Worm (Caenorhabditis elegans): Measurements from ENCODE around the gene C01G10.4.
A peak's percentile ranks its signal among the peaks of the same experiment; 100 is the strongest.

C01G10.4 gene

DNA sequence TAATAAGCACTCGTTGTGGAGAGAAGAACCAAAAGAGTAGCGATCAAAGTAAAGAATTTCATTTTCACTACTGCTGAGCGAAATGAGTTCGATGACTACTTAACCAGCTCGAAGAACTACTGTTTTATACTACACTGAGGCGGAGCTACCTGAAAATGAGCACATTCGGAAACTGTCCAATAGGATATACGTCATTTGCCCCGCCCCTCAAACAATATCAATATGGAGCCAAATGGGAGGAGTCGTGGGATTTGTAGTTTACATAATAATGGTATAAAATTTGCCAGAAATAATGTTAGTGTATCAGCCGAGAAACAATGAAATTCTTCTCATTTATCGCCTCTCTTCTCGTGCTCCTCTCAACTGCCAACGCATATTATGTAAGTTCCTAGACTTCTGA is at the start of gene C01G10.4, which contains the start of gene C01G10.5:
Gene C01G10.4, plus strand, starts transcription at position 303 of the 400 bp plus-strand sequence.
Gene C01G10.5, minus strand, starts transcription at position 101 of the 400 bp plus-strand sequence.
- TF ChIP-seq dve-1 (tag; optimal IDR thresholded peaks at IDR 0.05; ENCODE audit: insufficient read depth) (no peak), duxl-1 (tag; optimal IDR thresholded peaks at IDR 0.05; ENCODE audit: poor library complexity) (no peak), T20F7.1 (GFP tag; optimal IDR thresholded peaks at IDR 0.05) (no peak), ama-1 (optimal IDR thresholded peaks at IDR 0.05) (no peak)

DNA sequence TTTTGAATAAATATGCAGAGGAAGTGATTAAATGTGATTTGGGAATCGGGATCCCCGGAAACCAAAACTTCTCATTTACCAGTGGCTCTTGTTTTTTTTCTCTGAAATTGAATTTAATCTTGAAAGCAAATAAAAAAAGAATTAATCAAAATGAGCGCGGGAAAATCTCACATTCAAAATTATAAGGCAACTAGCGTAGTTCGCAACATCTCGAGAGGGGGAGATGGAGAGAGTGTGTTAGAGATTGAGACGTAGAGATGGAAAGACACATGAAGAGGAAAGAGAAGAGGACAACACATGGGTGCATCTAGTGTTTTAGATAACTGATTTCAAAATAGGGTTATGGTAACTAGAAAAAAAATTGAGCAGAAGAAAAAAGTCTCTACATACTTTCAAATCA is 41.4 kb upstream of the C01G10.4 start, which contains the start of gene sdc-3:
Gene sdc-3, minus strand, starts transcription at position 101 of the 400 bp plus-strand sequence.
- TF ChIP-seq R02D3.7 (tag; optimal IDR thresholded peaks at IDR 0.05) (no peak), T26A8.4 (GFP tag; IDR thresholded peaks at IDR 0.05) (no peak), aha-1 (tag) (peak; percentile 73), ama-1 (optimal IDR thresholded peaks at IDR 0.05) (no peak), daf-16 (GFP tag; optimal IDR thresholded peaks at IDR 0.05) (no peak), daf-16 (tag; optimal IDR thresholded peaks at IDR 0.05) (peak; percentile 14), mxl-3 (GFP tag; optimal IDR thresholded peaks at IDR 0.05) (peak; percentile 19), dve-1 (tag; optimal IDR thresholded peaks at IDR 0.05; ENCODE audit: insufficient read depth) (no peak), ztf-11 (tag; optimal IDR thresholded peaks at IDR 0.05) (no peak), lin-1 (GFP tag; IDR thresholded peaks at IDR 0.05) (no peak), hif-1 (tag; optimal IDR thresholded peaks at IDR 0.05) (no peak), tag-97 (GFP tag; IDR thresholded peaks at IDR 0.05) (no peak), madf-9 (GFP tag; conservative IDR thresholded peaks at IDR 0.05) (no peak), egl-27 (tag; optimal IDR thresholded peaks at IDR 0.05) (no peak), aly-2 (tag; optimal IDR thresholded peaks at IDR 0.05) (no peak), gei-8 (GFP tag; optimal IDR thresholded peaks at IDR 0.05) (no peak), set-16 (GFP tag; IDR thresholded peaks at IDR 0.05) (no peak), nhr-28 (tag; optimal IDR thresholded peaks at IDR 0.05) (peak; percentile 32), nhr-77 (tag; optimal IDR thresholded peaks at IDR 0.05) (no peak), ceh-62 (tag; optimal IDR thresholded peaks at IDR 0.05) (no peak), mdt-29 (GFP tag; IDR thresholded peaks at IDR 0.05) (no peak), dmd-9 (GFP tag; IDR thresholded peaks at IDR 0.05) (no peak), jun-1 (tag; optimal IDR thresholded peaks at IDR 0.05) (no peak), unc-130 (GFP tag; optimal IDR thresholded peaks at IDR 0.05) (no peak), dpl-1 (GFP tag; optimal IDR thresholded peaks at IDR 0.05) (no peak), sdz-12 (GFP tag; optimal IDR thresholded peaks at IDR 0.05) (no peak), lsy-2 (tag; optimal IDR thresholded peaks at IDR 0.05) (no peak)

DNA sequence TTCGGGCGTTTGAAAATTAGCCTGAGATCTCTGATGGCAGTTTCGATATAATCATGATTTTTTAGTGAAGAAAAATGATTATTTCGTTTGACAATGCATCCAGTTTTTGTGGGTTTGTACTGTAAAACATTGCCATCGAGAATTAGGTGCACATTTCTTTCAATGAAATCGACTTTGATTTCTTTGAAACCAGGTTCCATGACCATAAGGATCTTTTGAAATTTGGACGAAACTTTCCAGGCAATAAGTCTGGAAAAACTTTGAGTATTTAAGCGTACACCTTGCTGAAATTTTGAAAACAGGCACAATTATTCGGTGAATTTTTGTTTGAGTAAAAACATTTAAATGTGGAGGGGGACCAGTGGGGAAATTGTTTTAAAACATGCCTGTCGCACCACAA is 37.8 kb upstream of the C01G10.4 start:
- TF ChIP-seq aha-1 (tag) = peak; percentile 91
- no peak for TF ChIP-seq arid-1 (GFP tag; conservative IDR thresholded peaks at IDR 0.05)

DNA sequence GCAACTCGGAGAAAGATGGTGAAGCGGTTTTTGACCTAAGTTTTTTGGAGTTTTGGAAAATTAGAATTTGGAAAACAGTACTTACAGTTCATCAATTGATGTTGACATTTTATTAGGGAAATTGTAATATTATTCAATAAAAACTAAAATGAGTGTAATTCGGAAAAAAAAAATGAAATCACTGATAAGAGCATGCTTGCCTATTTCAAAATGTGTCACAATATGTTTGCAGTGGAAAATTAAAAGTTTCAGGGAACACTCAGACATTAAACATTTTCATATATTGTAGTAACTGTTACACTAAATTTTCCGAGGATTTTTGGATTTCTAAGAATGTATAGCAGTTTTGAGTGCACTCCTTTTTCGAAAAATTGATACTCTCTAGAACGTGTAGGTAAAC is 37.2 kb upstream of the C01G10.4 start, which contains the start of the genes fbxa-82 and C25D7.5:
Gene fbxa-82, minus strand, starts transcription at position 163 of the 400 bp plus-strand sequence.
Gene C25D7.5, plus strand, starts transcription at position 283 of the 400 bp plus-strand sequence.
- TF ChIP-seq nhr-10 (tag; optimal IDR thresholded peaks at IDR 0.05) (no peak), hmg-1.1 (GFP tag; IDR thresholded peaks at IDR 0.05) (no peak), aly-2 (tag; optimal IDR thresholded peaks at IDR 0.05) (no peak), nhr-77 (tag; optimal IDR thresholded peaks at IDR 0.05) (peak; percentile 57), ceh-44 (GFP tag; IDR thresholded peaks at IDR 0.05) (no peak), sdz-12 (GFP tag; optimal IDR thresholded peaks at IDR 0.05) (no peak), nhr-42 (GFP tag; IDR thresholded peaks at IDR 0.05) (no peak), attf-4 (tag; optimal IDR thresholded peaks at IDR 0.05) (no peak), nhr-28 (tag; optimal IDR thresholded peaks at IDR 0.05) (peak; percentile 43), set-16 (GFP tag; IDR thresholded peaks at IDR 0.05) (no peak), zip-11 (GFP tag; IDR thresholded peaks at IDR 0.05) (no peak), madf-5 (GFP tag; IDR thresholded peaks at IDR 0.05) (no peak), nhr-48 (tag; optimal IDR thresholded peaks at IDR 0.05) (no peak), daf-8 (GFP tag; IDR thresholded peaks at IDR 0.05) (no peak), nhr-76 (tag; optimal IDR thresholded peaks at IDR 0.05) (no peak), dpl-1 (GFP tag; optimal IDR thresholded peaks at IDR 0.05) (no peak), F37D6.2 (tag; optimal IDR thresholded peaks at IDR 0.05) (no peak), tra-1 (GFP tag; IDR thresholded peaks at IDR 0.05) (no peak), aha-1 (tag) (no peak), Y105C5A.15 (GFP tag; IDR thresholded peaks at IDR 0.05) (no peak), jun-1 (tag; optimal IDR thresholded peaks at IDR 0.05) (no peak), lin-39 (tag; optimal IDR thresholded peaks at IDR 0.05) (no peak), Y5F2A.4 (GFP tag; optimal IDR thresholded peaks at IDR 0.05) (no peak), ceh-20 (GFP tag; IDR thresholded peaks at IDR 0.05) (no peak), Y75B8A.6 (GFP tag; IDR thresholded peaks at IDR 0.05) (no peak), zfp-2 (tag; optimal IDR thresholded peaks at IDR 0.05) (no peak)
